Fruit fly (Drosophila melanogaster): ENCODE data around the gene Gr23a.

The Gr23a gene

DNA sequence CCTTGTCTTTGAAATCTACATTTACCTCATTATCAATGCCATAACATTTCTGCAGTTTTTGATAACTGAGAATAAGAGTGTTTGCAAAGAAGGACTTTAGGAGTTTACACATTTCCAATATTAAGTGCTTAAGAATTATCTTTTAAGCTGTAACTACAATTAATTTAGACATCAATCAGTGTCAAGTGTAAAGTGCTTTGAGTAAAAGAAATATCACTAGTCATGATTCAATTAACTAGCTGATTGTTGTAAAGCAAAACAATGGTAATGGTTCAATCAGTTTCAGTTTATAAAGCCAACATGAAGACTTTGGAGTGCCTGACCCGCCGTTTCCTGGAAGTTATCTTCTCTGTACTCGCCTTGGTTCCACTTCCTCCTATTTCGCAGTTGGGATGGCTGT, at the start of gene Gr23a:
Gr23a (plus strand) TSS at position 301 of the 400 bp plus-strand sequence.
- TF ChIP-seq Dll (optimal IDR thresholded peaks at IDR 0.05), result no peak
- TF ChIP-seq CG8478 (optimal IDR thresholded peaks at IDR 0.05), result no peak
- TF ChIP-seq usp (GFP tag; optimal IDR thresholded peaks at IDR 0.05), result no peak
- no peak for TF ChIP-seq pan (optimal IDR thresholded peaks at IDR 0.05)
- no peak for TF ChIP-seq EcR (GFP tag; optimal IDR thresholded peaks at IDR 0.05)
- TF ChIP-seq psq (optimal IDR thresholded peaks at IDR 0.05), result no peak

DNA sequence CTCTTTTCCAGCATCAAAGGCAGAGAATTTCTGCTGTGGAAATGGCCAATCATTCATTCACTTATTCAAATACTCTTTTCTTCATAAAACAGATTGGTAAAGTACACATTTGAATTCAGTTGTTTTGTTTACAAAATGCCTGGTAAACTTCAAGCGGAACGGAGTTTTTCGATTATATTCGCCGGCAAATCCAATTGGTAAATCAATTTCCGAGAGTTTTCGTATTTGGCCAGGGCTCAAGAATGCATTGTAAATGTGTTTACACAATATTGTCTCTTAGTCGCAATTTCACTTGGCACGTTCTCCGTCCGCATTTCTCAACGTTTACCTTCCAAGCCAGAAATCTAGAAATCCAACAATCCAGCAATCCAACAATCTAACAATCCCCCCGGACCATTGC, 49.7 kb upstream of the Gr23a start, which contains the start of gene CG43403:
CG43403 (plus strand) TSS at position 301 of the 400 bp plus-strand sequence.
- no peak for TF ChIP-seq usp (GFP tag; optimal IDR thresholded peaks at IDR 0.05)
- no peak for TF ChIP-seq EcR (GFP tag; optimal IDR thresholded peaks at IDR 0.05)
- TF ChIP-seq Dll (optimal IDR thresholded peaks at IDR 0.05), result no peak
- TF ChIP-seq pan (optimal IDR thresholded peaks at IDR 0.05), result no peak
- no peak for TF ChIP-seq CG8478 (optimal IDR thresholded peaks at IDR 0.05)
- no peak for TF ChIP-seq psq (optimal IDR thresholded peaks at IDR 0.05)

DNA sequence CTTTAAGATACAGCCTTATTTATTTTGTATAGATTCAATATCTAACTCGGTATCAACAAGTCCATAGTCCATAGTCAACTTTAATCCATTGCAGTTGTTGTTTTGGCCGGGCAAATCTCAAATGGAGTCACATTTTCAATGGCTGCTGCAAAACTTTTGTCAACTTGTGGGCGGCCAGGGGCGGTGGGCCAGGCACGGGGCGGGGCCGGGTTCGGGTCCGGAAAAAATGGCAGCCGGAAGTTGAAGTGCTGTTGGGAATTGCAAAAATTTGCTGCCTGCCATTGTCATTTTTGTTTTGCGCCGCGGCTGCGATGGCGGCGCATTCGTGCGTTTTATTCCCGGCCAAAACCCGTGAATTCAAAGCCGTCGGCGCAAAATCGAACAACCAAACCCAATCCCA, 45.7 kb upstream of the Gr23a start:
- no peak for TF ChIP-seq pan (optimal IDR thresholded peaks at IDR 0.05)

DNA sequence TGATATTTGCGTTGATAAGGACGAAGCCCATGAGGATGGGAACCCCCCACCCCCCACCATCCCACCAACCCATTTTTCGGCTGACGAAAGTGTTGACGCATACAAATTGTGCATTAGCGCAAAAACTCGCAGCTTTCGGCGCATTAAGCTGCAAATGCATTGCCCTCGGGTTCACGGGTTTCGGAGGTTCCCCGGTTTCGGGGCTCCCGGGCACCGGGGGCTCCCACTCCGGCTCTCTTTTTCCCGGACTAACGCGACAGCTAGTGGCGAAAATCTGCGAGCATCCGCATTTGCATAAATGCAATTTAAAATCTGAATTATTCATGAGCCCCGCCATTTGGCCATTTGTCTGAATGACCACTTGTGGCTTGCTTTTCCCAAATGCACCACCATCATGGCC, 42.1 kb upstream of the Gr23a start:
- TF ChIP-seq psq (optimal IDR thresholded peaks at IDR 0.05), result no peak

DNA sequence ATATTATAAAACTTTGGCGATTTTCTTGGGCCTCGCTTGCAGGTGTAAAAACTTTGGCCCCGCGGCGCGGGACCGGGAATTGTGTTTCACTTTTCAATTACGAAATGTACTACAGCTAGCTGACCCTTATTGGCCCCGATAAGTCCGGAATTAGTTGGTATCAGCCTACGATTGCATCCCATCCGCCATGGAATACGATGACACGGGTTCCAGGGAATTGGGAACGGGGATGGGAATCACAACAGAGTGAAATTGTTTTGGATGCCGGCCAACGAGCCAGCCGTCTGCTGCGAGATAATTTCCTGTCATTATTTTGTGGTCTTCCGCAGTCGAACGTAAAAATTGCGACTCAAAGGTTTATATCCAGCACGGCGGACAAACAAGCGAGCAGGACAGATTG, 40.9 kb upstream of the Gr23a start:
- TF ChIP-seq pan (optimal IDR thresholded peaks at IDR 0.05) (no peak), EcR (GFP tag; optimal IDR thresholded peaks at IDR 0.05) (no peak), CG8478 (optimal IDR thresholded peaks at IDR 0.05) (no peak), psq (optimal IDR thresholded peaks at IDR 0.05) (no peak)

DNA sequence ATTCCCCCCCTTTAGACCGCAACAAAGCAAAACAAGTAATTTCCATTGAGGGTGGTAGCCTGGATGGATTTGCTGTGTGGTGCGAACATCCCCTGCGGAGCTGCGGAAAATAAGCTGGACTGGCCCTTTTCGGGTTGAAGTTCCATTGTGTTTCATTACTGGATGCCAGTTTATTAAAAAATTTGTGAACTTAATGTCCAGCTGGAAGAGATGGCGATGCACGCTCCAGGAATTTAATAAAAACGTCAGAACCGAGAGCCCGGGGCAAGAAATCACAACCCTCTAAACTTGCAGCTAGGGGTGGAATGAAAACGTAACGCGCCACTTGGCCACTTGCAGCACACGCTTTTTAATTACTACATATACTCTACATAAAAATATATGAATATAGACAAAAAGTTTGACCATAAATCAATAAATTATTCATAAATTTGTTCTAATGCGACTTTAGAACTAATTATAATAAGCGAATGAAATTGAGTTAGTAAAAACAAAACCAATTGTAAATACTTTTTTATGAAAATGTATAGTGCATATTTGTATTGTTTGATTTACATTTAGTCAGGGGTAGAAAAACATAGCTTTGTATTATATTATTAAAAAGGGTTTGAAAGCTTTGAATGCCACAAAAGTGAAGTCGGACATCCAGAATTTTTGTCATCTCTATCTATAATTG, 33.2 kb upstream of the Gr23a start:
- no peak for TF ChIP-seq pan (optimal IDR thresholded peaks at IDR 0.05)
- no peak for TF ChIP-seq Dll (optimal IDR thresholded peaks at IDR 0.05)
- TF ChIP-seq EcR (GFP tag; optimal IDR thresholded peaks at IDR 0.05), result no peak

DNA sequence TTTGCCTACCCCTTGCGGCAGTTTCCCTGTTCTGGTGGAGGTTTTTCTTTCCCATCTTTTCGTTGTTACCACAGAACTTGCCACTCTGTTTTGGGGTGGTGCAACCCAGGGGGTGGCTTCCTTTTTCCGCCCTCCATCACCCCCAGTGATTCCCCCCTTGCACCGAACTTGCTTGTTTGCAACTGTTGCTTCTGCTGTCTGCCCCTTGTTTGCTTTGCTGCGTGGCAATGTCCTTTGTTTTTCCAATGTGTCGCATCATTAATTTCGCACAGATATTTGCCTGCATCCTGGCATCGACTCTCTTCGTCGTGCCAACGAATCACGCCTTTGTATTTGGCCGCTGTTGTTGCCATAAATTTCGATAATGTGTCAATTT, 32.6 kb upstream of the Gr23a start:
- no peak for TF ChIP-seq usp (GFP tag; optimal IDR thresholded peaks at IDR 0.05)

DNA sequence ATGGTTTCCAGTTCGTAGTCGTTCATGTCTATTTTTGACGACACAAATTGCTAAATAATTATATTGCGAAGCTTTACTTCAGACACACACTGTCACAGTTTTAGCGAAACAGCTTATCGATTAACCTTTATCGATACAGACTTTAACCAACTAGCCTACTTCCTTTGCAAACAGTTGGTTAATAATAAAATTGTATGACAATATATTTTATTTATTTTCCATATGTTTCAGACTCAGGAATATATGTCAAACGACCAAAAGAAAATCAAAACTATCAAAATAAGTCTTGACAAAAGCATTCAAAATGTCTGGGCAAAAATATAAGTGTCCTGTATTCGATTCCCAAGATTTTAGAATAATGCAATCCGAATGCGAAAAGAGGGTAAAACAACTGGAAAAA, 22.0 kb upstream of the Gr23a start, which contains the start of the genes CG9962 and CG43851:
CG9962 (minus strand) TSS at position 101 of the 400 bp plus-strand sequence.
CG43851 (plus strand) TSS at position 267 of the 400 bp plus-strand sequence.
- TF ChIP-seq pan (optimal IDR thresholded peaks at IDR 0.05) (no peak), EcR (GFP tag; optimal IDR thresholded peaks at IDR 0.05) (no peak), Dll (optimal IDR thresholded peaks at IDR 0.05) (no peak), psq (optimal IDR thresholded peaks at IDR 0.05) (no peak), usp (GFP tag; optimal IDR thresholded peaks at IDR 0.05) (no peak), CG8478 (optimal IDR thresholded peaks at IDR 0.05) (no peak)

DNA sequence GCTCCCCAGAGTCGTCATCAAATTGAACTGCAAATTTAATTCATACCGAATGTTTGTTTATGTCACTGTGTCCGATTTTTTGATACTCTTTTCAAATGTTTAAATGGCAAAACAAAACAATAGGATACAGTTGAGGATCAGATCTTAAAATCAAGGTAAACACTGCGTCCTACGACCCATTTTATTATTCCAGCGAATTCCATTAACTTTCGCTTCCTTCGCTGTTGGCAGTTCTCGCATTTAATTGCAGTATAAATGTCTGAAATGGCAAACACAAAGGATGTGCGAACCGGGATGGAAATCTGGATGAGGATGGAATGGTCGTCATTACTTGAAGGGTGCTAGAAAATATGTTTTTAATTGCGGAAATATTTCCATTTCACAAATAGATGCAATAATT, 17.3 kb upstream of the Gr23a start, which contains the start of gene CG33125:
CG33125 (minus strand) TSS at position 101 of the 400 bp plus-strand sequence.
- no peak for TF ChIP-seq EcR (GFP tag; optimal IDR thresholded peaks at IDR 0.05)
- no peak for TF ChIP-seq usp (GFP tag; optimal IDR thresholded peaks at IDR 0.05)
- TF ChIP-seq pan (optimal IDR thresholded peaks at IDR 0.05), result no peak
- no peak for TF ChIP-seq Dll (optimal IDR thresholded peaks at IDR 0.05)
- no peak for TF ChIP-seq psq (optimal IDR thresholded peaks at IDR 0.05)
- TF ChIP-seq CG8478 (optimal IDR thresholded peaks at IDR 0.05), result no peak

DNA sequence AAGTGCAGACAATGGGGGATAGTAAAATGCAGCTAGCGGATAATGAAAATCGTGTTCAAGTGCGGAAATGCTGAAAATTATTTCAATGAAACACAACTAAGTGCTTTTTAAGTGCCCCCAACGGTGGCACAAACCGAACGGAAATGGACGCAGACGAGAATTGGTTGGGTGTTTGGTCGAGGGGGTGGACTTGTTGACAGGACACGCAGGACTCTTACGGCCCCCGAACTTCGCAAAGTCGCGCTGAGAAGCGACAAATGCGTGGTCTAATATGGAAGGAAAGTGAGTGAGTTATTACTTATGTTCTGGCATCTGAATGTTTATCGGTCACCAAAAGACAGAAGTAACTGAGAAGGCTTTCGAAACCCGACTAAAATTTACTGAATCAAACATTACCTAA, 16.9 kb upstream of the Gr23a start, which contains the start of gene Prosbeta4R1:
Prosbeta4R1 (plus strand) TSS at position 301 of the 400 bp plus-strand sequence.
- no peak for TF ChIP-seq CG8478 (optimal IDR thresholded peaks at IDR 0.05)
- no peak for TF ChIP-seq EcR (GFP tag; optimal IDR thresholded peaks at IDR 0.05)
- TF ChIP-seq Dll (optimal IDR thresholded peaks at IDR 0.05), result no peak
- TF ChIP-seq psq (optimal IDR thresholded peaks at IDR 0.05), result no peak
- no peak for TF ChIP-seq pan (optimal IDR thresholded peaks at IDR 0.05)
- TF ChIP-seq usp (GFP tag; optimal IDR thresholded peaks at IDR 0.05), result no peak

DNA sequence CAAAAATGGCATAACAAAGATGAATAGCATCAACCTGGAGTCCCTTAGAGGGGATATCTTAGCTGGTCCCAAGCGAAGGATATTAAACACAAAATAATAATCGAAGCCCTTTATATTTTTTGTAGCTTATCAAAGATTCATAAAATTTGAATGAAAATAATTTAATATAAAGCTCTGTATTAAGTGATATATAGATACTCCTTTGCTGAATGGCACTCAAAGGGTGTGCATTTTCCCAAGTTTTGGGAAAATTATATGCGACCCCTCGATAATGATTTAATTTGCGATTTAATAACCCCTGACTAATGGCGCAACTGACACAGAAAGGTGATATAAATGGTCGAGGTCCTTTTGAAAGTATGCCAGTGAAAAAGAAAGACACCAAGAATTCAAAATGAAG, 15.9 kb upstream of the Gr23a start, which contains the start of gene Or23a:
Or23a (plus strand) TSS at position 301 of the 400 bp plus-strand sequence.
- TF ChIP-seq EcR (GFP tag; optimal IDR thresholded peaks at IDR 0.05) (no peak), usp (GFP tag; optimal IDR thresholded peaks at IDR 0.05) (no peak), Dll (optimal IDR thresholded peaks at IDR 0.05) (no peak), pan (optimal IDR thresholded peaks at IDR 0.05) (no peak), CG8478 (optimal IDR thresholded peaks at IDR 0.05) (no peak), psq (optimal IDR thresholded peaks at IDR 0.05) (no peak)

DNA sequence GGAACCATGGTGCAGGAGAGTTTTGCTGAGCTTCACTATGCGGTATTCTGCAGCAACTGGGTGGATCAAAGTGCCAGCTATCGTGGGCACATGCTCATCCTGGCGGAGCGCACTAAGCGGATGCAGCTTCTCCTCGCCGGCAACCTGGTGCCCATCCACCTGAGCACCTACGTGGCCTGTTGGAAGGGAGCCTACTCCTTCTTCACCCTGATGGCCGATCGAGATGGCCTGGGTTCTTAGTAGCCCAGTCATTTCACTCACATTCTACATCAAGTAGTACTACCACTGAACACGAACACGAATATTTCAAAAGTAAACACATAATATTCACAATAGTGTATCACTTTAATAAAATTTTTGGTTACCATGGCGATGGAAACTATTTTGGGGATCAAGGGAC, 14.5 kb upstream of the Gr23a start, which contains the start of gene Prosbeta4R2:
Prosbeta4R2 (plus strand) TSS at position 301 of the 400 bp plus-strand sequence.
- no peak for TF ChIP-seq pan (optimal IDR thresholded peaks at IDR 0.05)
- no peak for TF ChIP-seq Dll (optimal IDR thresholded peaks at IDR 0.05)
- TF ChIP-seq psq (optimal IDR thresholded peaks at IDR 0.05), result no peak
- TF ChIP-seq CG8478 (optimal IDR thresholded peaks at IDR 0.05), result no peak
- TF ChIP-seq EcR (GFP tag; optimal IDR thresholded peaks at IDR 0.05), result no peak
- no peak for TF ChIP-seq usp (GFP tag; optimal IDR thresholded peaks at IDR 0.05)

DNA sequence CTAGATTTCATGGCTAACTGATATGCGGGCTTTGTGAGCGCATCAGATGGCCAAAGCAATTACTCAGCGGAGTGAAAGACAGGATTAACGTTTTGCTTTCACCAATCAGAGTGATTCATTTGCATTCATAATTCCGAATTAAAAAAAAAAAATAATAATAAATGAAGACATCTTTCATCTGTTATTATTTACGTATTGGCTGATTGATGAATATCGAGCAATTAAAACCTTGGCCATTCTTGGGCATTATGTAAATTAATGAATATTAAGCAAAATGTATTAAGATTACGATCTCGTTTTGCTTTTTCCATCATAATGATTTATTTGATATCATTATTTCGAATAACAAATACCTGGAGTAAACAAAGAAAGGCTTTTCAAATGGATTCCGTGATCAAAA, 4.9 kb upstream of the Gr23a start, which contains the start of gene Trf4:
Trf4 (plus strand) TSS at position 301 of the 400 bp plus-strand sequence.
- TF ChIP-seq psq (optimal IDR thresholded peaks at IDR 0.05) (no peak), pan (optimal IDR thresholded peaks at IDR 0.05) (no peak), Dll (optimal IDR thresholded peaks at IDR 0.05) (no peak), CG8478 (optimal IDR thresholded peaks at IDR 0.05) (no peak), usp (GFP tag; optimal IDR thresholded peaks at IDR 0.05) (no peak), EcR (GFP tag; optimal IDR thresholded peaks at IDR 0.05) (no peak)

Measured in whole organism.